Fruit fly (Drosophila melanogaster) whole organism, prepupa: ENCODE results near the gene CG31689.

ENCODE experiments used
- CG6854 ChIP-seq: fragments of 200-800 bp; sonication (Bioruptor generic); optimal IDR thresholded peaks from 2 replicates; lab custom pipeline; 2017; ENCODE audit warnings: missing biosample characterization, mild to moderate bottlenecking, missing genetic modification characterization
- Sox15 ChIP-seq: fragments of 200-800 bp; sonication (Bioruptor generic); optimal IDR thresholded peaks from 3 replicates; lab custom pipeline; 2016; ENCODE audit warnings: missing biosample characterization, missing genetic modification characterization
- dsx ChIP-seq: fragments of 200-800 bp; optimal IDR thresholded peaks from 3 replicates; lab custom pipeline; 2019; ENCODE audit warnings: missing biosample characterization, mild to moderate bottlenecking, missing genetic modification characterization, moderate library complexity; ENCODE audit not compliant: poor library complexity, severe bottlenecking
- fd59A ChIP-seq: fragments of 200-800 bp; sonication (Bioruptor generic); optimal IDR thresholded peaks from 2 replicates; lab custom pipeline; 2017; ENCODE audit warnings: missing biosample characterization, mild to moderate bottlenecking, missing genetic modification characterization, missing genetic modification reagents

dm6 chr2L:2751904-2752459, 26.5 kb downstream of the CG31689 start, which contains the start of gene Bacc:
- TF ChIP-seq Sox15: peak; percentile 96
- TF ChIP-seq CG6854 (GFP tag; lab: Kevin White, UChicago): peak; percentile 95
- TF ChIP-seq dsx (GFP tag; lab: Kevin White, UChicago): peak; percentile 91
- TF ChIP-seq fd59A: peak; percentile 99
